Worm (Caenorhabditis elegans): ENCODE data around the gene R05G6.9.

- TF ChIP-seq nhr-28 (tag; optimal IDR thresholded peaks at IDR 0.05), result no peak
- no peak for TF ChIP-seq ztf-11 (tag; optimal IDR thresholded peaks at IDR 0.05)
- no peak for TF ChIP-seq nhr-76 (tag; optimal IDR thresholded peaks at IDR 0.05)
- no peak for TF ChIP-seq nhr-237 (tag; optimal IDR thresholded peaks at IDR 0.05)
- no peak for TF ChIP-seq lin-32 (GFP tag; optimal IDR thresholded peaks at IDR 0.05)
- no peak for TF ChIP-seq tbx-8 (GFP tag; optimal IDR thresholded peaks at IDR 0.05)
- TF ChIP-seq elt-1 (tag; optimal IDR thresholded peaks at IDR 0.05; ENCODE audit: borderline replicate concordance, insufficient read depth), result no peak
- no peak for TF ChIP-seq pha-4 (tag; optimal IDR thresholded peaks at IDR 0.05)
- no peak for TF ChIP-seq mab-5 (tag; optimal IDR thresholded peaks at IDR 0.05)
Measured at ce11 chrIV:7467170-7467569, 48.9 kb downstream of the R05G6.9 start.
